Fruit fly (Drosophila melanogaster): ENCODE measurements around the gene ctrip.

DNA sequence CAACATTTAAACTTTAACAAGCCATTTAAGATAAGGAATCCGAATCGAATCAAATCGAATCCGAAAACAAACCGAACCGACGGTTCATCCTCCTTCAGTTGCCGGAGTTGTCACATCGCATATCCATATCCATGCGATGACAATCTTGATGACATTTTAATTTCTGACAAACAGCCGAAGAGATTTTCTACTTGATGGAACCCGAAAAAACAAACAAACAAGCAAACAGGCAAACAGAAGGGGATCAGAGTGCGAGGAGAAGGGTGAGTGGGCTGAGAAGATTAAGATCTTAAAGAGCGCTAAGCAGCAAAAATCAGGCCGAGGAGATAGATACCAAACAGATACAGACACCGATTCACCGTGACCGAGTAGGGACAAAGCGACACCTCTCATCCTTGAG is 49.2 kb upstream of the ctrip start:
- no peak for TF ChIP-seq CG12605 (GFP tag; IDR thresholded peaks at IDR 0.05)
- TF ChIP-seq EcR (GFP tag; optimal IDR thresholded peaks at IDR 0.05): no peak
- no peak for TF ChIP-seq CG32121 (GFP tag; IDR thresholded peaks at IDR 0.05)
- no peak for TF ChIP-seq Snoo (tag; optimal IDR thresholded peaks at IDR 0.05)
- TF ChIP-seq Pif1A (GFP tag; optimal IDR thresholded peaks at IDR 0.05): no peak
- no peak for TF ChIP-seq CG14655 (GFP tag; optimal IDR thresholded peaks at IDR 0.05)

Data from whole organism, pupa.